Fruit fly (Drosophila melanogaster) whole organism, embryonic: ENCODE measurements around the gene CG10311.

Experiments used
- ATbp ChIP-seq: fragments of 200-800 bp; sonication (Bioruptor generic); optimal IDR thresholded peaks from 2 replicates; lab custom pipeline; 2017; ENCODE audit warnings: missing biosample characterization, mild to moderate bottlenecking, missing genetic modification characterization, missing genetic modification reagents
- Atf3 ChIP-seq: fragments of 200-800 bp; sonication (Bioruptor generic); optimal IDR thresholded peaks from 3 replicates; lab custom pipeline; 2016; ENCODE audit warnings: missing biosample characterization, missing genetic modification characterization
- C15 ChIP-seq: fragments of 200-800 bp; sonication (Bioruptor generic); IDR thresholded peaks from 3 replicates; pipeline ENCODE4 v1.3.6; 2022; ENCODE audit warnings: missing biosample characterization, missing genetic modification characterization
- CG10209 ChIP-seq: fragments of 200-800 bp; sonication (Bioruptor generic); optimal IDR thresholded peaks from 3 replicates; lab custom pipeline; 2017; ENCODE audit warnings: missing biosample characterization, mild to moderate bottlenecking, missing genetic modification characterization, missing genetic modification reagents
- CG10267 ChIP-seq: fragments of 200-800 bp; sonication (Bioruptor generic); optimal IDR thresholded peaks from 2 replicates; lab custom pipeline; 2018; ENCODE audit warnings: missing biosample characterization, mild to moderate bottlenecking, missing genetic modification characterization, moderate library complexity
- CG10462 ChIP-seq: fragments of 200-800 bp; sonication (Bioruptor generic); optimal IDR thresholded peaks from 2 replicates; lab custom pipeline; 2016; ENCODE audit warnings: missing biosample characterization, missing genetic modification characterization
- CG11247 ChIP-seq: fragments of 200-800 bp; sonication (Bioruptor generic); IDR thresholded peaks from 2 replicates; pipeline ENCODE4 v1.3.6; 2022; ENCODE audit warnings: missing biosample characterization, missing genetic modification characterization
- CG11695 ChIP-seq: fragments of 200-800 bp; sonication (Bioruptor generic); IDR thresholded peaks from 3 replicates; pipeline ENCODE4 v1.3.6; 2022; ENCODE audit warnings: missing biosample characterization, missing genetic modification characterization
- CG12299 ChIP-seq: fragments of 200-800 bp; sonication (Bioruptor generic); optimal IDR thresholded peaks from 2 replicates; lab custom pipeline; 2018; ENCODE audit warnings: missing biosample characterization, mild to moderate bottlenecking, missing genetic modification characterization
- CG12942 ChIP-seq: fragments of 200-800 bp; sonication (Bioruptor generic); optimal IDR thresholded peaks from 3 replicates; lab custom pipeline; 2016; ENCODE audit warnings: missing biosample characterization, missing genetic modification characterization
- CG14965 ChIP-seq: fragments of 200-800 bp; sonication (Bioruptor generic); optimal IDR thresholded peaks from 2 replicates; lab custom pipeline; 2016; ENCODE audit warnings: missing biosample characterization, missing genetic modification characterization, borderline replicate concordance
- CG15073 ChIP-seq: fragments of 200-800 bp; sonication (Bioruptor generic); optimal IDR thresholded peaks from 2 replicates; lab custom pipeline; 2016; ENCODE audit warnings: missing biosample characterization, missing genetic modification characterization
- CG15479 ChIP-seq: fragments of 200-800 bp; sonication (Bioruptor generic); optimal IDR thresholded peaks from 3 replicates; lab custom pipeline; 2019; ENCODE audit warnings: missing biosample characterization, mild to moderate bottlenecking, missing genetic modification characterization, moderate library complexity
- CG17829 ChIP-seq: fragments of 200-800 bp; optimal IDR thresholded peaks from 2 replicates; lab custom pipeline; 2019; ENCODE audit warnings: missing biosample characterization, mild to moderate bottlenecking, missing genetic modification characterization, moderate library complexity
- CG1832 ChIP-seq: fragments of 200-800 bp; sonication (Bioruptor generic); optimal IDR thresholded peaks from 2 replicates; lab custom pipeline; 2017; ENCODE audit warnings: missing biosample characterization, mild to moderate bottlenecking, missing genetic modification characterization, inconsistent platforms
- CG18619 ChIP-seq: fragments of 200-800 bp; sonication (Bioruptor generic); optimal IDR thresholded peaks from 3 replicates; lab custom pipeline; 2017; ENCODE audit warnings: missing biosample characterization, mild to moderate bottlenecking, missing genetic modification characterization
- CG2678 ChIP-seq: fragments of 200-800 bp; sonication (Bioruptor generic); optimal IDR thresholded peaks from 3 replicates; lab custom pipeline; 2019; ENCODE audit warnings: missing biosample characterization, mild to moderate bottlenecking, missing genetic modification characterization, moderate library complexity
- CG2875 ChIP-seq: fragments of 200-800 bp; sonication (Bioruptor generic); optimal IDR thresholded peaks from 2 replicates; lab custom pipeline; 2017; ENCODE audit warnings: missing biosample characterization, mild to moderate bottlenecking, missing genetic modification characterization, missing genetic modification reagents
- CG3163 ChIP-seq: fragments of 200-800 bp; sonication (Bioruptor generic); optimal IDR thresholded peaks from 3 replicates; lab custom pipeline; 2016; ENCODE audit warnings: missing biosample characterization, missing genetic modification characterization
- CG6813 ChIP-seq: fragments of 200-800 bp; sonication (Bioruptor generic); optimal IDR thresholded peaks from 2 replicates; lab custom pipeline; 2017; ENCODE audit warnings: missing biosample characterization, missing genetic modification characterization, mild to moderate bottlenecking, moderate library complexity, missing genetic modification reagents
- CG7928 ChIP-seq: fragments of 200-800 bp; sonication (Bioruptor generic); optimal IDR thresholded peaks from 2 replicates; lab custom pipeline; 2017; ENCODE audit warnings: missing biosample characterization, mild to moderate bottlenecking, missing genetic modification characterization
- CG9437 ChIP-seq: fragments of 200-800 bp; sonication (Bioruptor generic); optimal IDR thresholded peaks from 2 replicates; lab custom pipeline; 2018; ENCODE audit warnings: missing biosample characterization, mild to moderate bottlenecking, missing genetic modification characterization
- CTCF ChIP-seq: fragments of 200-800 bp; sonication (Bioruptor generic); optimal IDR thresholded peaks from 2 replicates; lab custom pipeline; 2017; ENCODE audit warnings: missing biosample characterization, mild to moderate bottlenecking, missing genetic modification characterization, moderate library complexity
- Camta ChIP-seq: fragments of 200-800 bp; sonication (Bioruptor generic); optimal IDR thresholded peaks from 2 replicates; lab custom pipeline; 2016; ENCODE audit warnings: missing biosample characterization, missing genetic modification characterization
- Dll ChIP-seq: fragments of 200-800 bp; sonication (Bioruptor generic); IDR thresholded peaks from 4 replicates; pipeline ENCODE4 v1.3.6; 2022; ENCODE audit warnings: missing biosample characterization, missing genetic modification characterization; ENCODE audit not compliant: partially characterized antibody
- Elba2 ChIP-seq: fragments of 200-800 bp; sonication (Bioruptor generic); optimal IDR thresholded peaks from 3 replicates; lab custom pipeline; 2016; ENCODE audit warnings: missing biosample characterization, missing genetic modification characterization
- Ets97D ChIP-seq: fragments of 200-800 bp; sonication (Bioruptor generic); optimal IDR thresholded peaks from 3 replicates; lab custom pipeline; 2016; ENCODE audit warnings: missing biosample characterization, missing genetic modification characterization
- Fer1 ChIP-seq: fragments of 200-800 bp; sonication (Bioruptor generic); optimal IDR thresholded peaks from 2 replicates; lab custom pipeline; 2017; ENCODE audit warnings: missing biosample characterization, mild to moderate bottlenecking, missing genetic modification characterization
- Fer3 ChIP-seq: fragments of 200-800 bp; sonication (Bioruptor generic); optimal IDR thresholded peaks from 2 replicates; lab custom pipeline; 2018; ENCODE audit warnings: missing biosample characterization, mild to moderate bottlenecking, missing genetic modification characterization, moderate library complexity
- HLH54F ChIP-seq: fragments of 200-800 bp; sonication (Bioruptor generic); optimal IDR thresholded peaks from 3 replicates; lab custom pipeline; 2016; ENCODE audit warnings: missing biosample characterization, missing genetic modification characterization
- Ravus ChIP-seq: fragments of 200-800 bp; sonication (Bioruptor generic); IDR thresholded peaks from 2 replicates; pipeline ENCODE4 v1.3.6; 2022; ENCODE audit warnings: missing biosample characterization, missing genetic modification characterization
- TFAM ChIP-seq: fragments of 200-800 bp; sonication (Bioruptor generic); optimal IDR thresholded peaks from 2 replicates; lab custom pipeline; 2017; ENCODE audit warnings: missing biosample characterization, missing genetic modification characterization, inconsistent platforms
- Usf ChIP-seq: fragments of 200-800 bp; sonication (Bioruptor generic); optimal IDR thresholded peaks from 2 replicates; lab custom pipeline; 2017; ENCODE audit warnings: missing genotype, missing biosample characterization, missing genetic modification characterization
- bigmax ChIP-seq: fragments of 200-800 bp; sonication (Bioruptor generic); optimal IDR thresholded peaks from 2 replicates; lab custom pipeline; 2018; ENCODE audit warnings: missing biosample characterization, mild to moderate bottlenecking, missing genetic modification characterization
- bowl ChIP-seq: fragments of 200-800 bp; sonication (Bioruptor generic); IDR thresholded peaks from 2 replicates; pipeline ENCODE4 v1.3.6; 2022; ENCODE audit warnings: missing biosample characterization, missing genetic modification characterization
- btn ChIP-seq: fragments of 200-800 bp; sonication (Bioruptor generic); optimal IDR thresholded peaks from 2 replicates; lab custom pipeline; 2016; ENCODE audit warnings: missing biosample characterization, missing genetic modification characterization
- dmrt11E ChIP-seq: fragments of 200-800 bp; sonication (Bioruptor generic); optimal IDR thresholded peaks from 3 replicates; lab custom pipeline; 2018; ENCODE audit warnings: missing biosample characterization, mild to moderate bottlenecking, missing genetic modification characterization, moderate library complexity
- dmrt99B ChIP-seq: fragments of 200-800 bp; sonication (Bioruptor generic); optimal IDR thresholded peaks from 2 replicates; lab custom pipeline; 2018; ENCODE audit warnings: missing biosample characterization, mild to moderate bottlenecking, missing genetic modification characterization, moderate library complexity
- fd102C ChIP-seq: fragments of 200-800 bp; sonication (Bioruptor generic); optimal IDR thresholded peaks from 2 replicates; lab custom pipeline; 2018; ENCODE audit warnings: missing biosample characterization, mild to moderate bottlenecking, missing genetic modification characterization, moderate library complexity
- gcm ChIP-seq: fragments of 200-800 bp; sonication (Bioruptor generic); optimal IDR thresholded peaks from 2 replicates; lab custom pipeline; 2019; ENCODE audit warnings: missing biosample characterization, mild to moderate bottlenecking, missing genetic modification characterization, moderate library complexity
- gsb ChIP-seq: fragments of 200-800 bp; sonication (Bioruptor generic); IDR thresholded peaks from 2 replicates; pipeline ENCODE4 v1.3.6; 2022; ENCODE audit warnings: missing biosample characterization, missing genetic modification characterization
- hth ChIP-seq: fragments of >200 bp; optimal IDR thresholded peaks from 2 replicates; lab custom pipeline; 2017; ENCODE audit warnings: inconsistent platforms
- mirr ChIP-seq: fragments of 200-800 bp; sonication (Bioruptor generic); optimal IDR thresholded peaks from 3 replicates; lab custom pipeline; 2018; ENCODE audit warnings: missing biosample characterization, mild to moderate bottlenecking, missing genetic modification characterization
- pan ChIP-seq, 4 experiments: fragments of >200 bp in 3 of 4; fragments of 200-800 bp in 1 of 4; sonication (Bioruptor generic) in 1 of 4; optimal IDR thresholded peaks in 3 of 4; IDR thresholded peaks in 1 of 4; 2 replicates each; pipeline versions ENCODE4 v1.3.6 to Lab custom; 2017 to 2022; ENCODE audit warnings: missing biosample characterization in 2 of 4, missing genetic modification characterization in 2 of 4, mixed read lengths in 1 of 4
- pfk ChIP-seq: fragments of 200-800 bp; sonication (Bioruptor generic); optimal IDR thresholded peaks from 2 replicates; lab custom pipeline; 2018; ENCODE audit warnings: missing biosample characterization, mild to moderate bottlenecking, missing genetic modification characterization, moderate library complexity
- repo ChIP-seq: fragments of 200-800 bp; sonication (Bioruptor generic); optimal IDR thresholded peaks from 2 replicates; lab custom pipeline; 2016; ENCODE audit warnings: missing biosample characterization, missing genetic modification characterization
- seq ChIP-seq: fragments of 200-800 bp; sonication (Bioruptor generic); IDR thresholded peaks from 2 replicates; pipeline ENCODE4 v1.3.6; 2022; ENCODE audit warnings: missing biosample characterization, missing genetic modification characterization
- vnd ChIP-seq: fragments of 200-800 bp; sonication (Bioruptor generic); IDR thresholded peaks from 3 replicates; pipeline ENCODE4 v1.3.6; 2022; ENCODE audit warnings: missing biosample characterization, missing genetic modification characterization; ENCODE audit not compliant: partially characterized antibody
- vvl ChIP-seq: fragments of 200-800 bp; sonication (Bioruptor generic); IDR thresholded peaks from 2 replicates; pipeline ENCODE4 v1.3.6; 2022; ENCODE audit warnings: missing biosample characterization, missing genetic modification characterization
- zen ChIP-seq: fragments of 200-800 bp; sonication (Bioruptor generic); optimal IDR thresholded peaks from 3 replicates; lab custom pipeline; 2018; ENCODE audit warnings: missing biosample characterization, mild to moderate bottlenecking, missing genetic modification characterization, moderate library complexity
- zfh1 ChIP-seq: fragments of 200-800 bp; sonication (Bioruptor generic); IDR thresholded peaks from 3 replicates; pipeline ENCODE4 v1.3.6; 2022; ENCODE audit warnings: missing biosample characterization, missing genetic modification characterization

CG10311 gene

dm6 chr3R:16338342-16338741 is 18.5 kb downstream of the CG10311 start (continued):
- no peak for TF ChIP-seq CG14965
- TF ChIP-seq hth (lab: Kevin White, UChicago) = no peak
- no peak for TF ChIP-seq pfk (GFP tag; lab: Kevin White, UChicago)
- TF ChIP-seq CG12942 = no peak
- TF ChIP-seq zfh1 = no peak
- TF ChIP-seq gsb (GFP tag; lab: Robert Waterston, UW) = no peak
- no peak for TF ChIP-seq Ravus (GFP tag; lab: Robert Waterston, UW)
- TF ChIP-seq CG10209 (GFP tag; lab: Kevin White, UChicago) = no peak
- TF ChIP-seq TFAM (GFP tag; lab: Kevin White, UChicago) = no peak
- TF ChIP-seq CG17829 (tag; lab: Kevin White, UChicago) = peak; percentile 58
- no peak for TF ChIP-seq CG9437 (GFP tag; lab: Kevin White, UChicago)
- TF ChIP-seq CG6813 = no peak
- TF ChIP-seq CG15479 (GFP tag; lab: Kevin White, UChicago) = no peak
- no peak for TF ChIP-seq CG7928 (GFP tag; lab: Kevin White, UChicago)
- peak; percentile 39 for TF ChIP-seq Ets97D
- no peak for TF ChIP-seq CG11695
- TF ChIP-seq HLH54F (GFP tag; lab: Kevin White, UChicago) = no peak
- no peak for TF ChIP-seq CG2678
- TF ChIP-seq gcm = no peak
- TF ChIP-seq Fer3 (tag; lab: Kevin White, UChicago) = no peak
- TF ChIP-seq seq (GFP tag; lab: Robert Waterston, UW) = no peak
- TF ChIP-seq Fer1 (GFP tag; lab: Kevin White, UChicago) = peak; percentile 36
- TF ChIP-seq CG1832 (GFP tag; lab: Kevin White, UChicago) = no peak
- no peak; the same call in 1 of the 2 replicates for TF ChIP-seq vvl
- TF ChIP-seq Elba2 = no peak
- no peak for TF ChIP-seq dmrt11E (tag; lab: Kevin White, UChicago)
- no peak for TF ChIP-seq bowl
- TF ChIP-seq CTCF (GFP tag; lab: Kevin White, UChicago) = peak; percentile 23
- no peak for TF ChIP-seq Camta (GFP tag; lab: Kevin White, UChicago)
- TF ChIP-seq C15 = no peak
- peak; percentile 54 for TF ChIP-seq CG10267 (tag; lab: Kevin White, UChicago)
- no peak for TF ChIP-seq CG18619 (GFP tag; lab: Kevin White, UChicago)
- TF ChIP-seq CG10462 (GFP tag; lab: Kevin White, UChicago) = no peak
- TF ChIP-seq Atf3 = no peak
- TF ChIP-seq pan (optimal IDR thresholded peaks at IDR 0.05; lab: Kevin White, UChicago) = no peak
- no peak for TF ChIP-seq pan (GFP tag; optimal IDR thresholded peaks at IDR 0.05 in 1 of 2, IDR thresholded peaks at IDR 0.05 in 1 of 2)
- TF ChIP-seq CG12299 (tag; lab: Kevin White, UChicago) = no peak
- no peak for TF ChIP-seq btn
- TF ChIP-seq repo (GFP tag; lab: Kevin White, UChicago) = no peak
- no peak for TF ChIP-seq CG2875 (GFP tag; lab: Kevin White, UChicago)
- 0 out of 4 replicates have a peak, but pooled peaks have one; percentile 19 for TF ChIP-seq Dll (GFP tag; lab: Robert Waterston, UW)
- no peak for TF ChIP-seq CG15073 (GFP tag; lab: Kevin White, UChicago)
- no peak for TF ChIP-seq CG11247 (GFP tag; lab: Robert Waterston, UW)
- TF ChIP-seq CG3163 (GFP tag; lab: Kevin White, UChicago) = no peak
- no peak for TF ChIP-seq Usf (GFP tag; lab: Kevin White, UChicago)
- TF ChIP-seq ATbp (GFP tag; lab: Kevin White, UChicago) = no peak
- no peak for TF ChIP-seq mirr (GFP tag; lab: Kevin White, UChicago)
- no peak for TF ChIP-seq dmrt99B (tag; lab: Kevin White, UChicago)
- TF ChIP-seq zen = peak; percentile 23
- TF ChIP-seq fd102C (GFP tag; lab: Kevin White, UChicago) = no peak
- no peak for TF ChIP-seq vnd
- no peak for TF ChIP-seq bigmax (GFP tag; lab: Kevin White, UChicago)
